Worm (Caenorhabditis elegans): Measurements from ENCODE around the gene T07C4.12.

Gene T07C4.12

DNA sequence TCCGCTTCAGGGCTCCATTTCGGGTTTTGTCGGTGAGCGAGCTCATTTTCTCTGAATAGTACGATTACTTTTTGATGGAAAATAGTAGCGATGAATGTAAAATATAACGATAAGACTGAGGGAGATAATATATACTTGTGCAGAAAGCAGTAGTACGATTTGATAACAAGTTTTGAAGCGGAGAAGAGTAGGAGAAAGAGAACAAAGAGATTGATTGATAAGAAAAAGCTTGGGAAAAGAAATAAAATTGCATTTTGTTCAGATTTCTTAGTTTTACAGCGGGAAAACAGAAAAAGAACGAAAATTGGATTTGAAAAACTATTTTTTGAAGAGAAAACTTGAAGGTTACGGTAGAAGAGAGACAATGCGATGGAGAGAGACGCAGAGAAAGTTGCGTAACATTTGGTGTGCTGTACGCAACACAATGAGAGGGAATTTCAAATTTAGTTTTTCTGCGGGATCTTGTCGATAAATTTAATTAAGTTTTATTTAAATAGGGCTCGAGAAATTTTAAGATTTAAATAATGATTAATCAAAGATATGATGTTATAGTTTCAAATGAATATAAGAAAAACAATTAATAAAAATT lies 25.2 kb upstream of the T07C4.12 start, which contains the start of gene umps-1 (continued):
- TF ChIP-seq ceh-88 (GFP tag; IDR thresholded peaks at IDR 0.05) (no peak), mef-2 (tag; optimal IDR thresholded peaks at IDR 0.05) (no peak), xbp-1 (tag; optimal IDR thresholded peaks at IDR 0.05) (peak; percentile 76), lin-35 (GFP tag; optimal IDR thresholded peaks at IDR 0.05) (peak; percentile 98 to 100), efl-3 (GFP tag; optimal IDR thresholded peaks at IDR 0.05) (no peak), isw-1 (GFP tag; IDR thresholded peaks at IDR 0.05) (peak; percentile 56), mep-1 (tag; optimal IDR thresholded peaks at IDR 0.05) (peak; percentile 84), nhr-11 (tag; optimal IDR thresholded peaks at IDR 0.05) (no peak), lin-15B (tag; optimal IDR thresholded peaks at IDR 0.05) (peak; percentile 39), nhr-71 (tag; optimal IDR thresholded peaks at IDR 0.05) (peak; percentile 89), jun-1 (tag; optimal IDR thresholded peaks at IDR 0.05) (no peak), efl-1 (optimal IDR thresholded peaks at IDR 0.05) (peak; percentile 99), efl-1 (GFP tag; optimal IDR thresholded peaks at IDR 0.05 in 1 of 2) (peak; percentile 98 to 100), egl-13 (tag; optimal IDR thresholded peaks at IDR 0.05) (no peak), mab-9 (GFP tag; IDR thresholded peaks at IDR 0.05) (no peak), unc-86 (tag; optimal IDR thresholded peaks at IDR 0.05) (peak; percentile 5), nhr-77 (tag; optimal IDR thresholded peaks at IDR 0.05) (peak; percentile 70), nhr-47 (tag; optimal IDR thresholded peaks at IDR 0.05) (peak; percentile 84), unc-62 (GFP tag; optimal IDR thresholded peaks at IDR 0.05) (no peak), fos-1 (tag; optimal IDR thresholded peaks at IDR 0.05) (peak; percentile 63), ceh-82 (tag; optimal IDR thresholded peaks at IDR 0.05) (peak; percentile 31 to 62 (median 48)), vab-15 (tag; optimal IDR thresholded peaks at IDR 0.05) (no peak), nhr-28 (tag; optimal IDR thresholded peaks at IDR 0.05) (no peak), grh-1 (GFP tag; IDR thresholded peaks at IDR 0.05) (peak; percentile 68), ets-5 (GFP tag; IDR thresholded peaks at IDR 0.05) (no peak), C34B4.2 (tag; optimal IDR thresholded peaks at IDR 0.05) (no peak), hlh-4 (tag; optimal IDR thresholded peaks at IDR 0.05) (no peak), nhr-19 (GFP tag; conservative IDR thresholded peaks at IDR 0.05) (peak; percentile 86), lin-14 (GFP tag; optimal IDR thresholded peaks at IDR 0.05) (no peak), lin-13 (GFP tag; optimal IDR thresholded peaks at IDR 0.05) (peak; percentile 62), swsn-7 (tag; optimal IDR thresholded peaks at IDR 0.05) (peak; percentile 77), aly-2 (tag; optimal IDR thresholded peaks at IDR 0.05) (peak; percentile 72), ztf-4 (tag; optimal IDR thresholded peaks at IDR 0.05) (peak; percentile 26)

DNA sequence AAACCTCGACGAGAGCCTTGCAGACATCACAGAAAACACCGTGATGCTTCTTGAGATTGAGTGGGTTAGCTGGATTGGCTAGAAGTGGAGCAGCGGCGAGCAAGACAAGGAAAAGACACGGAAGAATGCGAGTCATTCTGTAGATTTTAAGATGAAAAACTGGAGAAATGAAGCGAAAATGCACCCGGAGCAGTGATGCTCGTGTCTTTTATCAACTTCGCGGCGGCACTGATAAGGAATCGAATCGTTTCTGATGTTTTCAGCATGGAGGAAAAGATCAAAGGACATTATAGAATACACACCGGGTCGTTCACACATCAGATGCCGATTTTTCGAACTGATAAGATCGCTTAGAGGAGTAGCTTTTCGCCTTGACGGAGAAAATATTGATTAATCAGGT lies 22.9 kb upstream of the T07C4.12 start, which contains the start of gene spp-1:
TSS of gene spp-1 (minus strand) at position 287 of the 400 bp plus-strand sequence.
- TF ChIP-seq pqm-1 (tag; optimal IDR thresholded peaks at IDR 0.05) (peak; percentile 44), ama-1 (optimal IDR thresholded peaks at IDR 0.05) (peak; percentile 37), nhr-12 (tag; optimal IDR thresholded peaks at IDR 0.05) (no peak), elt-2 (tag; optimal IDR thresholded peaks at IDR 0.05) (peak; percentile 83), lir-3 (tag; optimal IDR thresholded peaks at IDR 0.05; ENCODE audit: poor library complexity) (no peak), lin-35 (GFP tag; optimal IDR thresholded peaks at IDR 0.05) (peak in 1 of 2 experiments; percentile 26), lsy-2 (tag; optimal IDR thresholded peaks at IDR 0.05) (peak in 1 of 2 experiments; percentile 3), efl-1 (optimal IDR thresholded peaks at IDR 0.05) (no peak), efl-1 (GFP tag; optimal IDR thresholded peaks at IDR 0.05 in 1 of 2) (peak in 1 of 2 experiments; percentile 35), alr-1 (tag; optimal IDR thresholded peaks at IDR 0.05; ENCODE audit: borderline replicate concordance) (no peak)

DNA sequence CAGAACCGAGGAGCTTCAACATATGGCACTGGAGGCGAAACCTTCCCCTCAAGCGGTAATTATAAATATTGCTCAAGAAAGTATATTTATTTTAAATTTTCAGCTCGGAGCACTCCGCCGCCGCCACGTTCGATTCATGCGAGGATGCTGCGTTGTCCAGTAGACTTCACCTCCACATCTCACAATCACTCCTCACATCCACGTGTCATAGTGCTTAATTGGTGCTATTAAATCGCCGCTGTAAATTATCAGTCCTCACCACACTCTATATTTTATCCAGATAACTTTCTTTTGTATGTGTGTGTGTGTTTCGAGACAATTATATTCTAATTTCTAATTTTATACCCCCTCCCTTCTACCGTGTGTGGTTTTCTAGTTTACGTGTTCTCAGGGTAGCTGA lies 22.1 kb upstream of the T07C4.12 start:
- TF ChIP-seq isw-1 (GFP tag; IDR thresholded peaks at IDR 0.05) (no peak), alr-1 (tag; optimal IDR thresholded peaks at IDR 0.05; ENCODE audit: borderline replicate concordance) (no peak), tbx-2 (tag; optimal IDR thresholded peaks at IDR 0.05) (no peak), lin-35 (GFP tag; optimal IDR thresholded peaks at IDR 0.05) (no peak), ets-5 (GFP tag; IDR thresholded peaks at IDR 0.05) (no peak), nhr-85 (tag) (no peak), fkh-10 (GFP tag; optimal IDR thresholded peaks at IDR 0.05) (no peak), sox-4 (tag; optimal IDR thresholded peaks at IDR 0.05) (no peak), unc-130 (tag; optimal IDR thresholded peaks at IDR 0.05) (no peak), ztf-4 (tag; optimal IDR thresholded peaks at IDR 0.05) (no peak), mep-1 (tag; optimal IDR thresholded peaks at IDR 0.05) (no peak)
